Worm (Caenorhabditis elegans) whole organism, late embryonic: Measurements from ENCODE around the gene str-23.
"Not testable (repeated sequence)": the region's sequence is repeated elsewhere in the genome, so short reads cannot be mapped to it uniquely, and the experiment has no call there.

ENCODE experiments used
- F13H6.1 ChIP-seq: sonication (generic microtip); optimal IDR thresholded peaks from 2 replicates; lab custom pipeline; 2016; ENCODE audit warnings: missing genetic modification characterization, missing compliant biosample characterization
- Y22D7AL.16 ChIP-seq: sonication (generic microtip); optimal IDR thresholded peaks from 2 replicates; lab custom pipeline; 2016; ENCODE audit warnings: missing genetic modification characterization, missing compliant biosample characterization
- ama-1 ChIP-seq: fragments of 150-350 bp; optimal IDR thresholded peaks from 2 replicates; lab custom pipeline; 2014
- ceh-14 ChIP-seq: sonication (generic microtip); optimal IDR thresholded peaks from 2 replicates; lab custom pipeline; 2016; ENCODE audit warnings: missing genotype, missing genetic modification characterization, missing compliant biosample characterization
- ceh-31 ChIP-seq: sonication (generic microtip); optimal IDR thresholded peaks from 2 replicates; lab custom pipeline; 2016; ENCODE audit warnings: missing genetic modification characterization, missing compliant biosample characterization
- dve-1 ChIP-seq: sonication (generic microtip); optimal IDR thresholded peaks from 2 replicates; lab custom pipeline; 2017; ENCODE audit warnings: antibody characterized with exemption, mild to moderate bottlenecking, missing genetic modification characterization, missing compliant biosample characterization
- elt-2 ChIP-seq: sonication (generic microtip); optimal IDR thresholded peaks from 2 replicates; lab custom pipeline; 2016; ENCODE audit warnings: missing genetic modification reagents, missing genetic modification characterization, missing compliant biosample characterization
- fax-1 ChIP-seq: sonication (generic microtip); optimal IDR thresholded peaks from 2 replicates; lab custom pipeline; 2016; ENCODE audit warnings: missing genotype, missing genetic modification characterization, missing compliant biosample characterization
- fkh-10 ChIP-seq: fragments of 150-350 bp; optimal IDR thresholded peaks from 2 replicates; lab custom pipeline; 2014; ENCODE audit warnings: missing biosample characterization, missing genetic modification reagents, missing genetic modification characterization
- nfya-1 ChIP-seq: sonication (generic microtip); optimal IDR thresholded peaks from 2 replicates; lab custom pipeline; 2017; ENCODE audit warnings: missing genetic modification characterization, mild to moderate bottlenecking, missing compliant biosample characterization, antibody characterized with exemption, moderate library complexity
- pha-4 ChIP-seq: fragments of 150-350 bp; optimal IDR thresholded peaks from 2 replicates; lab custom pipeline; 2018; ENCODE audit warnings: missing biosample characterization, missing genetic modification reagents, missing genetic modification characterization
- tbx-2 ChIP-seq: sonication (generic microtip); optimal IDR thresholded peaks from 2 replicates; lab custom pipeline; 2016; ENCODE audit warnings: missing genetic modification characterization, missing compliant biosample characterization
- ttx-3 ChIP-seq: sonication (generic microtip); optimal IDR thresholded peaks from 2 replicates; lab custom pipeline; 2016; ENCODE audit warnings: missing genetic modification reagents, missing genetic modification characterization, missing compliant biosample characterization

ce11 chrV:15643192-15643591, 1.5 kb upstream of the str-23 start, which contains the start of gene C55A1.4:
- TF ChIP-seq ttx-3 (tag; lab: Kevin White, UChicago); ceh-31 (tag; lab: Kevin White, UChicago); pha-4 (tag; lab: Kevin White, UChicago); ama-1 (lab: Kevin White, UChicago); elt-2 (tag; lab: Kevin White, UChicago); fkh-10; fax-1 (tag; lab: Kevin White, UChicago); tbx-2; nfya-1 (tag; lab: Kevin White, UChicago); F13H6.1 (tag; lab: Kevin White, UChicago); ceh-14; Y22D7AL.16; dve-1: not testable (repeated sequence)
